Fruit fly (Drosophila melanogaster) ovary, adult (tissue): Measurements from ENCODE around the gene Ack.

Experiments
- CG17801 ChIP-seq: fragments of 200-800 bp; optimal IDR thresholded peaks from 2 replicates; lab custom pipeline; 2019; ENCODE audit warnings: missing biosample characterization, mild to moderate bottlenecking, missing genetic modification characterization, moderate library complexity; ENCODE audit not compliant: partially characterized antibody

The Ack gene

DNA sequence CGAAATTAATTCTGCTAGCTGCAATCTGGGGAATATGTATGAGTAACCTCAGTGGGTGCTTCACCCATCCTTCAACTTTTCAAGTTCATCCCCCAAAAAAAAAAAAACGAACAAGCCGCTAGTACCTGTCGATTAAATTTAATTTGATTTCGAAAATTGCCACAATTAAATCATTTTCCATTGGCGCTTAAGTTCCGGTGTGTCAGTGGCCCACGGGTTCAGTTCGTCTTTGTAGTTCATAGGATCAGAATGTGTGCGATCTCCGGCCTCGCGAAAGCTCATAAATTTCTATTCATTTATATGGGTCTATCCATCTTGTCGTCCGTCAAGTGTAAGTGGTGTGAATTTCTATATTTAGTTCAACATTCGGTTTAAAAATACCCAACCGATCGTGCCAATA lies 34.1 kb downstream of the Ack start, which contains the start of gene CG32260:
Gene CG32260 (plus strand): TSS at position 301 of the 400 bp plus-strand sequence.
- TF ChIP-seq CG17801 (GFP tag; lab: Kevin White, UChicago): no peak

DNA sequence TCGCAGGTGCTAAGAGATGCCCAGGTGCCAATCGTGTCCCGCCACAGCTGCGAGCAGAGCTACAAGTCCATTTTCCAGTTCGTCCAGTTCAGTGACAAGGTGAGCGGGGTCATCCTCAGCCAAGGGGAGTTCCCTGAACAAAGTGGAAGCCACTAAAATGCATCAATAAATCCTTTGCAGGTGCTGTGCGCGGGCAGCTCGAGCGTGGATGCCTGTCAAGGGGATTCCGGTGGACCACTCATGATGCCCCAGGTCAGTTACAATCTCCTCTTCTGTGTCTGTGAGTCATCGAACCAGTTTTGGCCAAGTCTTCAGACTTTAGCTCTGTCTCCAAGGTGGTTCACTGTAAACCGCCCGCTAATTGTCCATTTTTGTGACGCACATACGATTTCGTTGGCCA lies 37.2 kb downstream of the Ack start:
- TF ChIP-seq CG17801 (GFP tag; lab: Kevin White, UChicago): no peak

DNA sequence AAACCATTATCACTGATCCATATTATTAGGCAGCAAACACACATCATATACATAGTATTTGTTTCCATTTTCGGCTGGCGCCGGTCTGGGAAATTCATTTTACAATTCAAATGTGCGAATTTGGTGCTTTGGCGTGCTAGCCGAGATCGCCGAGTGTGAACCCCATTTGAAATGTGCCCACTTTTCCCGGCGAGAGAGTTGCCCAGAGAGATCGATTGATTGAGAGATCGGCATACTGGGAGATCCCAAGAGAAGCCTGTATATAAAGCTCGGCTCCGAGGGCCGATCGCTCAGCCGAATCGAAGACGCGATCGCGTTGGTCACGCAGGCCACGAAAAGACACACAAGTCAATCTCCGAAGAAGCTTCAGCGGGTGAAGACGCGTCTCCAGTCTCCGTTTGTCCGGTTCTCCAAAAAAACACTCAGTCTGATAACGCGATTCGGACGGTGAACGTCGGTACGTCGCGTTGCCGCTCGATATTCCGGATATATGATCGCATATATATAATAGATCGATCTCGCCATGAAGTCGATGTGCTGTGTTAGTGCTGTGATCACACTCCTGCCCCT lies 40.5 kb downstream of the Ack start, which contains the start of gene CG1299:
Gene CG1299 (plus strand): TSS at position 291 of the 570 bp plus-strand sequence.
- no peak for TF ChIP-seq CG17801 (GFP tag; lab: Kevin White, UChicago)

DNA sequence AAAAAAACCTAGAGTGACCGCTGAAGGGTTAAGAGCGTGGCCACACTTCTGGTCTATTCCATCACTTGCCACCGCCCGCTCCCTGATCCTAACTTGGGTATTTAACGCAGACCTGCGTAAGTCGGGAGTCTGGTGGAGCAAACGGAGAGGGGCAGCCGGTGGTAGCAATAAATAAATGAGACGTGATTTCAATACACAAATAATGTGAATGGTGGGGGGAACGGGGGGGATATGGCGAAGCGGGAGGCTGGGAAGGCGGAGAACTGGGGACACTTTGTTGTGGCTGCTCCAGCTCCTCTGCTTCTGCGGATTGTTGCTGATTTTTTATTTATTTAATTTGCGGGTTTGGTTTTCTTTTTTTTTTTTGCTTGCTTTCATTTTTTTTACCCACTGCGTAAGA lies 49.9 kb downstream of the Ack start:
- no peak for TF ChIP-seq CG17801 (GFP tag; lab: Kevin White, UChicago)

DNA sequence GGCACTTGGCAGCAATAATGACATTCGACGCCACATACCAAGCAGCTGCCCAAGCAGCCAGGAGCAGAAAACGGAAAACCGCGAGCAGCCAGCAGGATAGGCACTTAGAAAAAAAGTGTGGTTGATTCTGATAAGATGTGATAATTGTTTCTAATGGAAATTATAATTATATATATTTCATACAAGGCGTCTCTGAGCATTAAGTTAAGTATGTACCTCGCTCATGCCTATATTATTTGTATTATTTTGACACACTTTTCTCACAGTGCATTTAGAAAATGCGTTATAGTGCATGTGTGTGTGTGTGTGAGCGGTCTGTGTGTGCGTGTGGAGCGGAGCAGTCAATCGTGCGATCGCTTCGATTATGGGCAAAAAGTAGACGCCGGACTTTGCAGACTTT lies 50.4 kb downstream of the Ack start:
- no peak for TF ChIP-seq CG17801 (GFP tag; lab: Kevin White, UChicago)

DNA sequence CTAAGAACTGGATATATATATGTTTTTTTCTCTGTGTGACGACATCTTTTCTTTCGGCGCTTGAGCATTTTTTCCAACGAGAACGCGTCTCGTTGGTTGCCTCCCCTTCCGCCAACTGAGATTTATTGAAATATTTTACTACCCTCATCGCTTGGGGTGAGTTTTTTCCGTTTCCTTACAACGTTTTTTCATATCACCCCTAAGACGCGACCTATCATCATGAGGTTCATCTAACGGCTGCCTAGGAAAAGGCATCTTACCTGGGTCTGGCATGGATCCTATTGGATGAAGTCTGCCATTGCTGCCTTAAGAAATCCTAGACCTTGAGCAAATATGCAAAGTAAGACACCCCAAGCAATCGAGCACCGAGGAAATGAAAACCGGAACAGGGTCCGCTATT lies 51.3 kb downstream of the Ack start:
- no peak for TF ChIP-seq CG17801 (GFP tag; lab: Kevin White, UChicago)

DNA sequence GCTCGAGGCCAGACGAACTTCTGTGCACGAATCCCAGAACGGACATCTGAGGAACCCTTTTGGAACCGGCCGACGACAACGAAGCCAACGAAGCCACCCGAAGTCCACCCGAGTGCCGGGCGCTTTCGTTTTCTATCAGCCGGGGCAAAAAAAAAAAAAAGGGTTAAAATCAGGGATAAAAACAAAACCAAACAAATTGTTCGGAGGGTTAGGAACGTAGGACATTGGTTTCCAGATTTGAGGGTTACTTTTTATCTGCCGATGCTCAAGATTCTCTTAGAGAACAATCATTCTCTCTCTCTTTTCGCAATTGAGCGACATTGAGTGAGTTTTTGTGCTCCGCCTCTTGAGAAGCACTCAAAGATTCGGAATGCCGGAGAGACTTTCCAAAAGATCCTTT lies 52.9 kb downstream of the Ack start, which contains the start of gene nab:
Gene nab (minus strand): TSS at position 7 of the 400 bp plus-strand sequence.
- no peak for TF ChIP-seq CG17801 (GFP tag; lab: Kevin White, UChicago)
